Fruit fly (Drosophila melanogaster): ENCODE data around the gene Nhe2.

Nhe2 gene

DNA sequence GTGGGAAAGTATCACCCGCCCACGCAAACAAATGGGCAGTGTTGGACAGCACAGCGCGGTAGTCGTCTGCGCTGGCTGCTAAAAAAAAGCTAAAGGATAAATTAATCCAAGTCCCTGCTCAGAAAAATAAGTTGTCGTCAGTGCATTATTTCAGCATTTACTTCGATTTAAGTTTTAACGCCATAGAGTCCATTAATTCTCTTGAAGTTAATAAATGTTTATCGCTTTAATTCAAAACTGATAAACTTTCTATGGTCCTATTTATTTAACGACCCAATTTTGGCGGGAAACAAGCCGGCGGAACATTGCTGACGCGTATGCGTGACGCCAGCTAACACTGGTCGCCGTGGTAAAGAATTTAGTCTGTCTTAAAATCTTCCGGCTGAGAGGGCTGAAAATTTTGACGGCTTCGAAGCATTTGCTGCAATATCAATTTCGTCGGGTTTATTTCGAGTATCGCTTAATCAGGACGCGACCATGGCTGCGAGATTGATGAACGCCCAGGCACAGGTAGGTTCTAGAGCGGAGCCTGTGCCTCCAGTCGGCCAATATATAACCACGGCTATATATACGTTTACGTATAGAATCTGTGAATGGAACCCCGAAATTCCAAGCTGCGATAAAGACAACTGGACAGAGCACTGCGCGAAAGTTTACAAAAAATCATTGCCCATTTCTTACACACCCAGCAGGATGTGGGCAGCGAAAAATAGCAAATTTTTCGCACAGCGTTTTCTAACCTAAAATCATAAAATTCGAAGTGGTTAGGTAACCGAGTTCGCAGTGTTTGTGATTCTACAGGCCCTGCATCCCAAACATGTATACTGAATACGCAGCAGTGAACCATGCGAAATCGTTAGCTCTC lies 64.2 kb downstream of the Nhe2 start, which contains the start of the genes mAcon1, CG43345 and CG43346 (continued):
- TF ChIP-seq CG34422 (GFP tag; IDR thresholded peaks at IDR 0.05) (peak; percentile 57; the same call in 1 of the 3 replicates), CG4854 (GFP tag; optimal IDR thresholded peaks at IDR 0.05) (peak; percentile 69), B-H2 (GFP tag; optimal IDR thresholded peaks at IDR 0.05) (peak; percentile 83), esg (GFP tag; conservative IDR thresholded peaks at IDR 0.05) (peak; percentile 30), crol (GFP tag; IDR thresholded peaks at IDR 0.05) (no peak), hbn (GFP tag; IDR thresholded peaks at IDR 0.05; ENCODE audit: partially characterized antibody) (no peak), CG6689 (GFP tag; IDR thresholded peaks at IDR 0.05) (peak; percentile 51; the same call in 1 of the 2 replicates), aop (GFP tag; IDR thresholded peaks at IDR 0.05) (no peak), wor (GFP tag; IDR thresholded peaks at IDR 0.05) (no peak), CG31441 (GFP tag; IDR thresholded peaks at IDR 0.05) (no peak; the same call in 1 of the 2 replicates), B-H1 (GFP tag; IDR thresholded peaks at IDR 0.05) (peak; percentile 41; the same call in 1 of the 3 replicates), cad (GFP tag; optimal IDR thresholded peaks at IDR 0.05) (no peak), en (GFP tag; optimal IDR thresholded peaks at IDR 0.05) (peak; percentile 62), CG4328 (GFP tag; optimal IDR thresholded peaks at IDR 0.05) (peak; percentile 77), insv (GFP tag; optimal IDR thresholded peaks at IDR 0.05) (peak in 1 of 2 experiments; percentile 34), CG11504 (tag; optimal IDR thresholded peaks at IDR 0.05) (no peak), Oli (tag; optimal IDR thresholded peaks at IDR 0.05) (peak; percentile 75), CG13424 (tag; optimal IDR thresholded peaks at IDR 0.05) (peak; percentile 77), CG10366 (GFP tag; IDR thresholded peaks at IDR 0.05) (peak; percentile 53), z (GFP tag; IDR thresholded peaks at IDR 0.05) (no peak), ken (GFP tag; IDR thresholded peaks at IDR 0.05) (peak; percentile 23; the same call in 1 of the 3 replicates), Ptx1 (GFP tag; IDR thresholded peaks at IDR 0.05) (peak; percentile 78), fd102C (GFP tag; optimal IDR thresholded peaks at IDR 0.05) (peak; percentile 5), cas (GFP tag; IDR thresholded peaks at IDR 0.05) (0 out of 2 replicates have a peak, but pooled peaks have one; percentile 6), CG30403 (GFP tag; optimal IDR thresholded peaks at IDR 0.05) (peak; percentile 87), CG7745 (tag; optimal IDR thresholded peaks at IDR 0.05) (no peak), CG18764 (GFP tag; optimal IDR thresholded peaks at IDR 0.05) (peak; percentile 64), Scr (GFP tag; IDR thresholded peaks at IDR 0.05; ENCODE audit: partially characterized antibody) (no peak), eve (GFP tag; optimal IDR thresholded peaks at IDR 0.05) (no peak), org-1 (GFP tag; optimal IDR thresholded peaks at IDR 0.05) (peak; percentile 62), CG16813 (GFP tag; IDR thresholded peaks at IDR 0.05; ENCODE audit: partially characterized antibody) (no peak; the same call in 2 of the 3 replicates), CG11398 (GFP tag; optimal IDR thresholded peaks at IDR 0.05) (peak; percentile 79), trem (tag; optimal IDR thresholded peaks at IDR 0.05) (peak; percentile 79), Mad (GFP tag; optimal IDR thresholded peaks at IDR 0.05) (peak; percentile 88), CG17385 (GFP tag; optimal IDR thresholded peaks at IDR 0.05) (peak; percentile 75), knrl (GFP tag; IDR thresholded peaks at IDR 0.05; ENCODE audit: partially characterized antibody) (peak; percentile 24; the same call in 1 of the 3 replicates), chinmo (GFP tag; IDR thresholded peaks at IDR 0.05; ENCODE audit: partially characterized antibody) (no peak), D (optimal IDR thresholded peaks at IDR 0.05) (no peak), D (GFP tag; optimal IDR thresholded peaks at IDR 0.05) (peak; percentile 53), pzg (GFP tag; optimal IDR thresholded peaks at IDR 0.05) (peak; percentile 68), zen (tag; optimal IDR thresholded peaks at IDR 0.05) (peak; percentile 75), Sox102F (GFP tag; optimal IDR thresholded peaks at IDR 0.05) (no peak), tio (GFP tag; optimal IDR thresholded peaks at IDR 0.05) (no peak), D19B (GFP tag; optimal IDR thresholded peaks at IDR 0.05) (peak; percentile 66), CG7271 (tag; optimal IDR thresholded peaks at IDR 0.05) (peak; percentile 8), peb (GFP tag; IDR thresholded peaks at IDR 0.05) (no peak; the same call in 1 of the 2 replicates), nau (GFP tag; optimal IDR thresholded peaks at IDR 0.05) (no peak), grn (GFP tag; optimal IDR thresholded peaks at IDR 0.05) (no peak), CG4404 (GFP tag; IDR thresholded peaks at IDR 0.05) (peak; percentile 80)

Measured in whole organism, embryonic.